Fruit fly (Drosophila melanogaster) whole organism, embryonic: Measurements from ENCODE around the gene CG34288.

Experiments used
- Adf1 ChIP-seq: fragments of 200-800 bp; sonication (Bioruptor generic); IDR thresholded peaks from 2 replicates; pipeline ENCODE4 v1.3.6; 2022; ENCODE audit warnings: missing biosample characterization, missing genetic modification characterization
- B-H2 ChIP-seq: fragments of 200-800 bp; sonication (Bioruptor generic); optimal IDR thresholded peaks from 2 replicates; lab custom pipeline; 2018; ENCODE audit warnings: missing biosample characterization, mild to moderate bottlenecking, missing genetic modification characterization
- CG10147 ChIP-seq: fragments of 200-800 bp; sonication (Bioruptor generic); optimal IDR thresholded peaks from 2 replicates; lab custom pipeline; 2019; ENCODE audit warnings: missing biosample characterization, mild to moderate bottlenecking, missing genetic modification characterization, moderate library complexity
- CG10366 ChIP-seq: fragments of 200-800 bp; sonication (Bioruptor generic); IDR thresholded peaks from 2 replicates; pipeline ENCODE4 v1.3.6; 2022; ENCODE audit warnings: missing biosample characterization, missing genetic modification characterization
- CG11247 ChIP-seq: fragments of 200-800 bp; sonication (Bioruptor generic); IDR thresholded peaks from 2 replicates; pipeline ENCODE4 v1.3.6; 2022; ENCODE audit warnings: missing biosample characterization, missing genetic modification characterization
- CG13894 ChIP-seq: fragments of 200-800 bp; sonication (Bioruptor generic); optimal IDR thresholded peaks from 3 replicates; lab custom pipeline; 2018; ENCODE audit warnings: missing biosample characterization, mild to moderate bottlenecking, missing genetic modification characterization, moderate library complexity
- CG14050 ChIP-seq: fragments of 200-800 bp; sonication (Bioruptor generic); IDR thresholded peaks from 3 replicates; pipeline ENCODE4 v1.3.6; 2022; ENCODE audit warnings: missing biosample characterization, missing genetic modification characterization
- CG15011 ChIP-seq: fragments of 200-800 bp; sonication (Bioruptor generic); optimal IDR thresholded peaks from 3 replicates; lab custom pipeline; 2018; ENCODE audit warnings: missing biosample characterization, mild to moderate bottlenecking, missing genetic modification characterization
- CG15269 ChIP-seq: fragments of 200-800 bp; sonication (Bioruptor generic); optimal IDR thresholded peaks from 2 replicates; lab custom pipeline; 2018; ENCODE audit warnings: missing biosample characterization, mild to moderate bottlenecking, missing genetic modification characterization, moderate library complexity
- CG17186 ChIP-seq: fragments of 200-800 bp; sonication (Bioruptor generic); optimal IDR thresholded peaks from 3 replicates; lab custom pipeline; 2017; ENCODE audit warnings: missing biosample characterization, missing genetic modification reagents, missing genetic modification characterization
- CG1832 ChIP-seq: fragments of 200-800 bp; sonication (Bioruptor generic); optimal IDR thresholded peaks from 2 replicates; lab custom pipeline; 2017; ENCODE audit warnings: missing biosample characterization, mild to moderate bottlenecking, missing genetic modification characterization, inconsistent platforms
- CG32767 ChIP-seq: fragments of 200-800 bp; sonication (Bioruptor generic); IDR thresholded peaks from 2 replicates; pipeline ENCODE4 v1.3.6; 2022; ENCODE audit warnings: missing biosample characterization, missing genetic modification characterization
- CG5245 ChIP-seq: fragments of 200-800 bp; sonication (Bioruptor generic); optimal IDR thresholded peaks from 3 replicates; lab custom pipeline; 2016; ENCODE audit warnings: missing biosample characterization, missing genetic modification characterization
- CG8089 ChIP-seq: fragments of 200-800 bp; sonication (Bioruptor generic); optimal IDR thresholded peaks from 3 replicates; lab custom pipeline; 2016; ENCODE audit warnings: missing biosample characterization, missing genetic modification characterization
- CG9215 ChIP-seq: fragments of 200-800 bp; sonication (Bioruptor generic); IDR thresholded peaks from 2 replicates; pipeline ENCODE4 v1.3.6; 2022; ENCODE audit warnings: missing biosample characterization, missing genetic modification characterization
- CG9932 ChIP-seq: fragments of 200-800 bp; sonication (Bioruptor generic); IDR thresholded peaks from 2 replicates; pipeline ENCODE4 v1.3.6; 2022; ENCODE audit warnings: missing biosample characterization, missing genetic modification characterization
- CoRest ChIP-seq: fragments of 200-800 bp; sonication (Bioruptor generic); optimal IDR thresholded peaks from 3 replicates; lab custom pipeline; 2018; ENCODE audit warnings: missing biosample characterization, mild to moderate bottlenecking, missing genetic modification characterization, moderate library complexity
- Dip2 ChIP-seq: fragments of 200-800 bp; sonication (Bioruptor generic); IDR thresholded peaks from 2 replicates; pipeline ENCODE4 v1.3.6; 2022; ENCODE audit warnings: missing biosample characterization, missing genetic modification characterization
- Dp ChIP-seq: fragments of 200-800 bp; sonication (Bioruptor generic); optimal IDR thresholded peaks from 2 replicates; lab custom pipeline; 2018; ENCODE audit warnings: missing biosample characterization, mild to moderate bottlenecking, missing genetic modification characterization, moderate library complexity
- Drgx ChIP-seq: fragments of 200-800 bp; sonication (Bioruptor generic); IDR thresholded peaks from 2 replicates; pipeline ENCODE4 v1.3.6; 2022; ENCODE audit warnings: missing biosample characterization, missing genetic modification characterization
- Gug ChIP-seq: fragments of 200-800 bp; sonication (Bioruptor generic); IDR thresholded peaks from 4 replicates; pipeline ENCODE4 v1.3.6; 2022; ENCODE audit warnings: missing biosample characterization, missing genetic modification characterization
- Neu2 ChIP-seq: fragments of 200-800 bp; sonication (Bioruptor generic); optimal IDR thresholded peaks from 3 replicates; lab custom pipeline; 2016; ENCODE audit warnings: missing biosample characterization, missing genetic modification characterization, borderline replicate concordance
- Sin3A ChIP-seq: fragments of >200 bp; optimal IDR thresholded peaks from 2 replicates; lab custom pipeline; 2018
- Ssrp ChIP-seq: fragments of 200-800 bp; sonication (Bioruptor generic); optimal IDR thresholded peaks from 2 replicates; lab custom pipeline; 2018; ENCODE audit warnings: missing biosample characterization, mild to moderate bottlenecking, missing genetic modification characterization, moderate library complexity
- Xrp1 ChIP-seq: fragments of 200-800 bp; sonication (Bioruptor generic); IDR thresholded peaks from 2 replicates; pipeline ENCODE4 v1.3.6; 2022; ENCODE audit warnings: missing biosample characterization, missing genetic modification characterization
- abd-A ChIP-seq: fragments of 200-800 bp; sonication (Bioruptor generic); optimal IDR thresholded peaks from 3 replicates; lab custom pipeline; 2019; ENCODE audit warnings: missing biosample characterization, mild to moderate bottlenecking, missing genetic modification characterization, moderate library complexity
- ase ChIP-seq: fragments of 200-800 bp; sonication (Bioruptor generic); IDR thresholded peaks from 3 replicates; pipeline ENCODE4 v1.3.6; 2022; ENCODE audit warnings: missing biosample characterization, missing genetic modification characterization
- bab2 ChIP-seq: fragments of 200-800 bp; sonication (Bioruptor generic); optimal IDR thresholded peaks from 2 replicates; lab custom pipeline; 2016; ENCODE audit warnings: missing biosample characterization, missing genetic modification characterization
- bigmax ChIP-seq: fragments of 200-800 bp; sonication (Bioruptor generic); optimal IDR thresholded peaks from 2 replicates; lab custom pipeline; 2018; ENCODE audit warnings: missing biosample characterization, mild to moderate bottlenecking, missing genetic modification characterization
- bowl ChIP-seq: fragments of 200-800 bp; sonication (Bioruptor generic); IDR thresholded peaks from 2 replicates; pipeline ENCODE4 v1.3.6; 2022; ENCODE audit warnings: missing biosample characterization, missing genetic modification characterization
- chinmo ChIP-seq: fragments of 200-800 bp; sonication (Bioruptor generic); IDR thresholded peaks from 4 replicates; pipeline ENCODE4 v1.3.6; 2022; ENCODE audit warnings: missing biosample characterization, missing genetic modification characterization; ENCODE audit not compliant: partially characterized antibody
- danr ChIP-seq: fragments of 200-800 bp; sonication (Bioruptor generic); IDR thresholded peaks from 2 replicates; pipeline ENCODE4 v1.3.6; 2022; ENCODE audit warnings: missing biosample characterization, missing genetic modification characterization
- fd102C ChIP-seq: fragments of 200-800 bp; sonication (Bioruptor generic); optimal IDR thresholded peaks from 2 replicates; lab custom pipeline; 2018; ENCODE audit warnings: missing biosample characterization, mild to moderate bottlenecking, missing genetic modification characterization, moderate library complexity
- inv ChIP-seq: fragments of 200-800 bp; sonication (Bioruptor generic); IDR thresholded peaks from 2 replicates; pipeline ENCODE4 v1.3.6; 2022; ENCODE audit warnings: missing biosample characterization, missing genetic modification characterization; ENCODE audit not compliant: partially characterized antibody
- lola ChIP-seq, 3 experiments: fragments of >200 bp in 2 of 3; fragments of 200-800 bp in 1 of 3; sonication (Bioruptor generic) in 1 of 3; optimal IDR thresholded peaks; 2 replicates each; lab custom pipeline; 2017 to 2019; ENCODE audit warnings: missing biosample characterization in 3 of 3, missing genetic modification characterization in 3 of 3, mild to moderate bottlenecking in 1 of 3, moderate library complexity in 1 of 3
- luna ChIP-seq: fragments of 200-800 bp; sonication (Bioruptor generic); optimal IDR thresholded peaks from 2 replicates; lab custom pipeline; 2016; ENCODE audit warnings: missing biosample characterization, missing genetic modification characterization
- maf-S ChIP-seq: fragments of 200-800 bp; sonication (Bioruptor generic); optimal IDR thresholded peaks from 2 replicates; lab custom pipeline; 2016; ENCODE audit warnings: missing biosample characterization, missing genetic modification characterization
- pan ChIP-seq, 4 experiments: fragments of >200 bp in 3 of 4; fragments of 200-800 bp in 1 of 4; sonication (Bioruptor generic) in 1 of 4; optimal IDR thresholded peaks in 3 of 4; IDR thresholded peaks in 1 of 4; 2 replicates each; pipeline versions ENCODE4 v1.3.6 to Lab custom; 2017 to 2022; ENCODE audit warnings: missing biosample characterization in 2 of 4, missing genetic modification characterization in 2 of 4, mixed read lengths in 1 of 4
- pho ChIP-seq: fragments of 200-800 bp; sonication (Bioruptor generic); optimal IDR thresholded peaks from 2 replicates; lab custom pipeline; 2016; ENCODE audit warnings: missing biosample characterization, missing genetic modification characterization
- psq ChIP-seq: fragments of 200-800 bp; sonication (Bioruptor generic); optimal IDR thresholded peaks from 2 replicates; lab custom pipeline; 2017; ENCODE audit warnings: missing biosample characterization, missing genetic modification characterization
- rib ChIP-seq: fragments of 200-800 bp; sonication (Bioruptor generic); IDR thresholded peaks from 2 replicates; pipeline ENCODE4 v1.3.6; 2022; ENCODE audit warnings: missing biosample characterization, missing genetic modification characterization
- sens ChIP-seq: fragments of 200-800 bp; sonication (Bioruptor generic); peaks from one replicate; lab custom pipeline; 2016; ENCODE audit warnings: missing biosample characterization, missing genetic modification characterization
- tgo ChIP-seq: fragments of 200-800 bp; sonication (Bioruptor generic); IDR thresholded peaks from 3 replicates; pipeline ENCODE4 v1.3.6; 2022; ENCODE audit warnings: missing biosample characterization, missing genetic modification characterization
- tio ChIP-seq: fragments of 200-800 bp; sonication (Bioruptor generic); optimal IDR thresholded peaks from 2 replicates; lab custom pipeline; 2017; ENCODE audit warnings: missing biosample characterization, missing genetic modification characterization, inconsistent platforms
- toy ChIP-seq: fragments of 200-800 bp; sonication (Bioruptor generic); IDR thresholded peaks from 2 replicates; pipeline ENCODE4 v1.3.6; 2022; ENCODE audit warnings: missing biosample characterization, missing genetic modification characterization
- trem ChIP-seq: fragments of 200-800 bp; optimal IDR thresholded peaks from 3 replicates; lab custom pipeline; 2019; ENCODE audit warnings: missing biosample characterization, mild to moderate bottlenecking, missing genetic modification characterization, moderate library complexity
- wek ChIP-seq: fragments of 200-800 bp; sonication (Bioruptor generic); optimal IDR thresholded peaks from 3 replicates; lab custom pipeline; 2018; ENCODE audit warnings: missing biosample characterization, mild to moderate bottlenecking, missing genetic modification characterization, moderate library complexity
- zen ChIP-seq: fragments of 200-800 bp; sonication (Bioruptor generic); optimal IDR thresholded peaks from 3 replicates; lab custom pipeline; 2018; ENCODE audit warnings: missing biosample characterization, mild to moderate bottlenecking, missing genetic modification characterization, moderate library complexity

CG34288 gene

DNA sequence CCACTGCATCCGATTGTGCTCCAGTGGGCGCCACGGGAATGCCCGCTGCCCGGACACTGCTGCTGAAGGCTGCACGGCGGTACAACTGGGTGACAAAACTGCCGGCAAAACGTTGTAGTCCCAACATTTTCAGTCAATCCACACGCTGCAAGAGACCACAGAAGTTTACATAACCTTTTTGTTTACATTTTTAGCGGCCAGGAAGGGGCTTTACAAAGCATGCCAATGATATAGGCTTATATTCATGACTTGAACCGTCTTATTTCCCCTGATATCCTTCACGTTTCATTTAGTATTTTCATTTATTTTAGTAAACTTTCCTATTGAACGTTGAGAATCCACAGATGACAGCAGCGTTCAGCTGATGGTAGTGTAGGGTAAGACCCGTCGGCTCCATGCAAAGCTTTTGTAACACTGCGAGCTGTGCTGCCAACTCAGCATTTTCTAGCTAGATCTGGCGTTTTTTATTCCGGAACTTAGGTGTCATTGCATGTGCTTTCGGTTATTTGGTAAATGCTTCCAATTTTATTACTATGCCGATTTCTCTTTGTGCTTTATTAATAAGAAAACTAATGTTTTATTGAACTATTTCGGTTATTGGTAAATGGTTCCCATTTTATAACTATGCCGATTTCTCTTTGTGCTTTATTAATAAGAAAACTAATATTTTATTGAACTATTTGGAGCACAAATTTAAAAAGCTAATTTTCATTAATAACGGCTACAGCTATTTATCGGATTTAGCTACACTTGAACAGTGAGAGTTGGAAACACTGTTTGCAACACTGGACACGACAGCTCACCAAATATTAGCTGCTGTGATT lies 36.3 kb downstream of the CG34288 start, which contains the start of the genes CG13850 and lqfR (continued):
- TF ChIP-seq CG10366 (GFP tag; lab: Robert Waterston, UW) = peak; percentile 33; the same call in 1 of the 2 replicates
- TF ChIP-seq wek (GFP tag; lab: Kevin White, UChicago) = no peak
- peak; percentile 52; the same call in 1 of the 2 replicates for TF ChIP-seq CG11247 (GFP tag; lab: Robert Waterston, UW)
- TF ChIP-seq B-H2 (GFP tag; lab: Kevin White, UChicago) = peak; percentile 47
- peak; percentile 58 for TF ChIP-seq CG15011
- no peak for TF ChIP-seq danr (GFP tag; lab: Robert Waterston, UW)
- peak; percentile 86 for TF ChIP-seq pho (GFP tag; lab: Kevin White, UChicago)
- TF ChIP-seq toy (GFP tag; lab: Robert Waterston, UW) = no peak
- TF ChIP-seq lola (GFP tag; optimal IDR thresholded peaks at IDR 0.05; lab: Kevin White, UChicago) = peak in 1 of 3 experiments; percentile 73
- no peak for TF ChIP-seq Dip2
- no peak for TF ChIP-seq Adf1 (GFP tag; lab: Robert Waterston, UW)
- TF ChIP-seq CG10147 (GFP tag; lab: Kevin White, UChicago) = peak; percentile 6
- TF ChIP-seq psq = peak; percentile 8
- TF ChIP-seq fd102C (GFP tag; lab: Kevin White, UChicago) = no peak
- no peak for TF ChIP-seq CG32767 (GFP tag; lab: Robert Waterston, UW)
- peak; percentile 68 for TF ChIP-seq bab2
- peak; percentile 15 for TF ChIP-seq luna
- TF ChIP-seq CG13894 = no peak
- peak; percentile 45; the same call in 1 of the 2 replicates for TF ChIP-seq Xrp1 (GFP tag; lab: Robert Waterston, UW)
- TF ChIP-seq tgo = peak; percentile 57; the same call in 2 of the 3 replicates
- peak; percentile 84 for TF ChIP-seq trem
- no peak for TF ChIP-seq bowl (GFP tag; lab: Robert Waterston, UW)
- TF ChIP-seq CG14050 (GFP tag; lab: Robert Waterston, UW) = no peak
- TF ChIP-seq tio (GFP tag; lab: Kevin White, UChicago) = no peak
- TF ChIP-seq ase (GFP tag; lab: Robert Waterston, UW) = 0 out of 3 replicates have a peak, but pooled peaks have one; percentile 39
- 0 out of 2 replicates have a peak, but pooled peaks have one; percentile 39 for TF ChIP-seq rib (GFP tag; lab: Robert Waterston, UW)
- TF ChIP-seq Neu2 (GFP tag; lab: Kevin White, UChicago) = no peak
- TF ChIP-seq Drgx (GFP tag; lab: Robert Waterston, UW) = peak; percentile 41
- no peak for TF ChIP-seq chinmo (GFP tag; lab: Robert Waterston, UW)
- TF ChIP-seq CoRest = peak; percentile 88
- TF ChIP-seq pan (optimal IDR thresholded peaks at IDR 0.05; lab: Kevin White, UChicago) = no peak
- TF ChIP-seq pan (GFP tag; optimal IDR thresholded peaks at IDR 0.05 in 1 of 2, IDR thresholded peaks at IDR 0.05 in 1 of 2) = no peak
- no peak for TF ChIP-seq CG15269 (tag; lab: Kevin White, UChicago)
- TF ChIP-seq CG9215 (GFP tag; lab: Robert Waterston, UW) = peak; percentile 77
- no peak for TF ChIP-seq CG1832
- peak; percentile 94 for TF ChIP-seq sens (GFP tag; lab: Kevin White, UChicago)
- peak; percentile 65 for TF ChIP-seq CG5245 (GFP tag; lab: Kevin White, UChicago)
- peak; percentile 87 for TF ChIP-seq CG9932
- peak; percentile 52 for TF ChIP-seq CG8089 (GFP tag; lab: Kevin White, UChicago)
- TF ChIP-seq Ssrp (tag; lab: Kevin White, UChicago) = peak; percentile 60
- no peak for TF ChIP-seq abd-A (tag; lab: Kevin White, UChicago)
- peak; percentile 80 for TF ChIP-seq Sin3A (lab: Kevin White, UChicago)
- peak; percentile 73 for TF ChIP-seq bigmax (GFP tag; lab: Kevin White, UChicago)
- TF ChIP-seq maf-S = peak; percentile 79
- no peak for TF ChIP-seq inv (GFP tag; lab: Robert Waterston, UW)
- peak; percentile 41 for TF ChIP-seq CG17186 (GFP tag; lab: Kevin White, UChicago)
- TF ChIP-seq zen = peak; percentile 29
- peak; percentile 59; the same call in 3 of the 4 replicates for TF ChIP-seq Gug (GFP tag; lab: Robert Waterston, UW)
- TF ChIP-seq Dp = no peak
